Worm (Caenorhabditis elegans) whole organism, mixed stage, embryonic: ENCODE data around the gene dnj-10.

Source experiments
- nhr-28 ChIP-seq: fragments of 150-350 bp; optimal IDR thresholded peaks from 2 replicates; lab custom pipeline; 2014; ENCODE audit warnings: missing biosample characterization, missing genetic modification characterization
- pha-4 ChIP-seq: fragments of 150-350 bp; optimal IDR thresholded peaks from 2 replicates; lab custom pipeline; 2018; ENCODE audit warnings: missing biosample characterization, missing genetic modification reagents, missing genetic modification characterization
- unc-120 ChIP-seq: sonication (generic microtip); optimal IDR thresholded peaks from 2 replicates; lab custom pipeline; 2017; ENCODE audit warnings: missing genetic modification characterization, missing compliant biosample characterization; ENCODE audit not compliant: poor library complexity, severe bottlenecking

DNA sequence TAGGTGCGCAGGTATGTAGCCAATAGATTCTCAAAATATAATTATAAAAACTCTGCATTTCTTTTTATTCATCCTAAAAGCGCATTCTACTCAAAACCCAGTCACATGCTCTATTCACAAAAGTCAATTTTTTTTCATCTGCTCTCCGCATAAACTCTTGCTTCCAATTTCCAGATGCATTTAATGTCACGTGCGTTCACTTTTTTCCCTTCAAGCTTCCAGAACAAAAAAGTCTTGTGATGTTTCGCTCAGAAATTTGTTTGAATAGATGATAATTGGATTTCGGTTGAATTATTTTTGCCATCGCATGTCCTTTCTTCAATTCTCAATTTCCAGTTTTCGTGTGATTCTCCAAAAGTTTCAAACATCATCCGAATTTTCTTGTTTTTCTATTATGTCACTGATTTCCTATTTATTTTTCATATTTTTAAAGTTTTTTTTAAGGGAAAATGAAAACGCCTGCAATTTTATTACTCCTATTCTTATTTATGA, 34.0 kb downstream of the dnj-10 start, which contains the start of gene F22B7.1:
- TF ChIP-seq nhr-28 (tag; lab: Kevin White, UChicago) (no peak), unc-120 (no peak), pha-4 (no peak)
